Worm (Caenorhabditis elegans): Measurements from ENCODE around the gene Y51H7C.7.
"Not testable (repeated sequence)": the region's sequence is repeated elsewhere in the genome, so short reads cannot be mapped to it uniquely, and the experiment has no call there.

DNA sequence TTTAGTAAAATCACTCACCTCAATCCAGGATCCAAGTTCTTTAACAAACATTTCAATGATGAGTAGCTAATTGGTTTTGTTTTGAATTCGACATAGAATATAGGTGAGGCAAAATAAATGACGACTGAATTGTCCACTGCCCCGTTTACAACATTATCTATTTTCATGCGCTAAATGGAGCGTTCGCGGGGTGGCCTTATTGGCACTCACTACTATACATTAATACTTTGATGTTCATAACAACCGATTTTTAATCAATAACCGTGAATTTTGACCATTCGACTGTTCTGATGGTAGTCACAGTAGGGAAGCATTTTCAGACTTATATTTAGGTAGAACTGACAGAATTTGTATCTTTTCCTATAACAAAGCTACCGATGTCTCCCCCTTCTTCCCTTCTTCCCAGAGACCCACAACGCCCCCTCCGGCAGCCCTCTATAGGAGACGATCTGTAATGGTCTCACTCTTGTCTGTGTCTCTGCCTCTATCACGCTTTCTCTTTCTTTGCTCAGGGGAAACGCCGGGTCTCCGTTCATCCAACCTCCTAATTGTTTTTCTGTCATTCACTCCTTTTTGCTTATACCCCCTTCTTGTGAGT, 44.4 kb downstream of the Y51H7C.7 start, which contains the start of gene Y51H7C.12:
- not testable (repeated sequence) for TF ChIP-seq ceh-58 (GFP tag; IDR thresholded peaks at IDR 0.05); hlh-26 (GFP tag; conservative IDR thresholded peaks at IDR 0.05); aptf-3 (GFP tag; IDR thresholded peaks at IDR 0.05); C06A6.2 (GFP tag; conservative IDR thresholded peaks at IDR 0.05); pha-4 (tag; optimal IDR thresholded peaks at IDR 0.05); hlh-12 (tag; optimal IDR thresholded peaks at IDR 0.05); snpc-4 (GFP tag; optimal IDR thresholded peaks at IDR 0.05); snpc-4 (tag; optimal IDR thresholded peaks at IDR 0.05); attf-3 (GFP tag; conservative IDR thresholded peaks at IDR 0.05); lin-35 (GFP tag; optimal IDR thresholded peaks at IDR 0.05); nfyb-1 (GFP tag; IDR thresholded peaks at IDR 0.05); fkh-3 (tag; optimal IDR thresholded peaks at IDR 0.05); ceh-27 (GFP tag; optimal IDR thresholded peaks at IDR 0.05); sea-2 (GFP tag; IDR thresholded peaks at IDR 0.05)
